Fruit fly (Drosophila melanogaster) ovary, adult (tissue): ENCODE data around the gene Gyc89Da.
A peak's percentile ranks its signal among the peaks of the same experiment; 100 is the strongest.

ENCODE experiments used
- CG17801 ChIP-seq: fragments of 200-800 bp; optimal IDR thresholded peaks from 2 replicates; lab custom pipeline; 2019; ENCODE audit warnings: missing biosample characterization, mild to moderate bottlenecking, missing genetic modification characterization, moderate library complexity; ENCODE audit not compliant: partially characterized antibody

Gyc89Da gene

dm6 chr3R:16452954-16453587 lies 19.3 kb upstream of the Gyc89Da start:
- TF ChIP-seq CG17801 (GFP tag; lab: Kevin White, UChicago) = peak; percentile 39

DNA sequence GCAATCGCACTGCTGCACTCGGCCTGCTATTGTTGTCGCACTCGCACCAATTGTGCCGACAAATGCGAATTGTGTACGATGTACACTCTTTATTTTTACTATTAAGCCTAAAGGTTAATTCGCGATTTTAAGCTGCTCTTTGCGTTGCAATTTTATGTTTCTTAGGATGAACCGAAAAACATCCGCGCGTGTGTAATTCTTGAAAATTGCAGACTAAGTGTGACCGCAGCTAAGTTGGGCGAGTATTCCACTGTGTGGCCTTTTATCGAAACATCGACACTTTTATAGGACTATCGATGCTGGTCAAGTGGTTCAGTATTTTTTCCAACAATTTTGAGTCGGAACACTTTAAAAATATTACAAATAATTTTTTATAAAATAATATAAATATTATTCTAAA lies 18.8 kb upstream of the Gyc89Da start, which contains the start of gene Pak3:
Gene Pak3, minus strand, starts transcription at position 225 of the 400 bp plus-strand sequence.
- TF ChIP-seq CG17801 (GFP tag; lab: Kevin White, UChicago) = peak; percentile 1

- TF ChIP-seq CG17801 (GFP tag; lab: Kevin White, UChicago) = no peak
Measured at dm6 chr3R:16454192-16454591, 18.2 kb upstream of the Gyc89Da start, which contains the start of gene CG10405. CG10405 (plus strand) TSS chr3R:16454492.

dm6 chr3R:16455875-16456274 lies 16.5 kb upstream of the Gyc89Da start, which contains the start of gene CG14883:
CG14883 (plus strand) TSS chr3R:16456052.
- no peak for TF ChIP-seq CG17801 (GFP tag; lab: Kevin White, UChicago)

DNA sequence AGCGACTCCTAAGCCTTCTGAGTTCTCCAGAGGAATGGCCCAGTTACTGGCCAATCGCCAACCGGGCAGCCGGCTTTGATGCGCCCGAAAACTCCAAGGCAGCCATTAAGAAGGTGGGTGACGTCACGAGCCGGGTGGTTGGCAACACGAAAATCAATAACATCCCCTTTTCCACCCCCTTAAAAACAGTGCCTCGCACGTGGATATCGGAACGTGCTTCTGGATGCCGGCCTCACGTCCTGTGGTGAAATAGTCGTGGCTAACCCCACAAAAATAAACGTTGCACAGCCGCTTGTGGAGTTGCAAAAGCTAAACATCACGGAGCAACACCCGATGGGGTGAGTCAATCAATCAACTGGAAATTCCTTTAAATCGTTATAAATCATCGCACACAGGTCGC lies 15.8 kb upstream of the Gyc89Da start:
- no peak for TF ChIP-seq CG17801 (GFP tag; lab: Kevin White, UChicago)

DNA sequence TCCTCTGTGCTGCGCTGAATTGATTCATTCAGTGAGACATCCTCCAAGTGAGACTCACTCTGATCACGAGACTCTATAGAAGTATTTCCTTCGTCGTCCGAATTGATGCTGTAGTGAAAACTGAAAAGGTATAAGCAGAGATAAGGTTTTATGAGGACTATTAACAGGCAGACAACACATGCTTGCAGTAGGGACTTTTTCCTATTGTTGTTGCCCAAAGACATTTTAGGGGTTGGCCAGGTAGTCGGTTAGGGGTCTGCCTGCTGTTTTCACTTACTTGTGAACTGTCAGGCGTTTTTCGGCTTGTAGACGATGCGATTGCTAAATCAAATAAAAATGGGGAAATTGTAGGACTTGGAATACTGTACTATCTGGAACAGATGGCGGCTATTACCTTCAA lies 3.8 kb upstream of the Gyc89Da start:
- TF ChIP-seq CG17801 (GFP tag; lab: Kevin White, UChicago) = no peak

dm6 chr3R:16469501-16470263 lies 2.7 kb upstream of the Gyc89Da start, which contains the start of the genes CG42232 and CSN5:
CG42232 (minus strand) TSS chr3R:16469663.
CSN5 (plus strand) TSS chr3R:16470099.
- TF ChIP-seq CG17801 (GFP tag; lab: Kevin White, UChicago) = peak; percentile 16

DNA sequence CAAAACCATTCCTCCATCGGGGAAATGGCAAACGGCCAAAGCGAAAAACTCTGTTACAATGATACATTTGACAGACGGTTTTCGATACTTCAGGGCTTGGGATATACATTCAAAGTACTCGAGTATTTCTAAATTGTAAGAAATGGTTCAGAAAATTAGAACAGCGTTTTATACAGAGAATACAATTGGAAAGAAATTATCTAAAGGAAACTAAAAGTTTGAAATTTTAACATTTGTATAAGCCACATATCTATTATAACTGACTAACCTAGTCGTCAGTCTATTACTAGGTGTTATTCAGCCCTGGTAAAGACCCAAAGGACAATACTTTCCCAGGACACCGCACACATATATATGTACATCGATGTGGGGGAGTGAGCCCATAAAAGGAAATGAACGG lies 4.1 kb downstream of the Gyc89Da start:
- no peak for TF ChIP-seq CG17801 (GFP tag; lab: Kevin White, UChicago)

- no peak for TF ChIP-seq CG17801 (GFP tag; lab: Kevin White, UChicago)
Measured at dm6 chr3R:16477033-16477432, 4.6 kb downstream of the Gyc89Da start, which contains the start of gene Gyc89Db. Gyc89Db (plus strand) TSS chr3R:16477110.

- no peak for TF ChIP-seq CG17801 (GFP tag; lab: Kevin White, UChicago)
Measured at dm6 chr3R:16480995-16481394, 8.6 kb downstream of the Gyc89Da start, which contains the start of gene Dhfr. Dhfr (plus strand) TSS chr3R:16481167.

dm6 chr3R:16482276-16482675 lies 9.9 kb downstream of the Gyc89Da start, which contains the start of gene Sdhaf3:
Sdhaf3 (minus strand) TSS chr3R:16482452.
- no peak for TF ChIP-seq CG17801 (GFP tag; lab: Kevin White, UChicago)

DNA sequence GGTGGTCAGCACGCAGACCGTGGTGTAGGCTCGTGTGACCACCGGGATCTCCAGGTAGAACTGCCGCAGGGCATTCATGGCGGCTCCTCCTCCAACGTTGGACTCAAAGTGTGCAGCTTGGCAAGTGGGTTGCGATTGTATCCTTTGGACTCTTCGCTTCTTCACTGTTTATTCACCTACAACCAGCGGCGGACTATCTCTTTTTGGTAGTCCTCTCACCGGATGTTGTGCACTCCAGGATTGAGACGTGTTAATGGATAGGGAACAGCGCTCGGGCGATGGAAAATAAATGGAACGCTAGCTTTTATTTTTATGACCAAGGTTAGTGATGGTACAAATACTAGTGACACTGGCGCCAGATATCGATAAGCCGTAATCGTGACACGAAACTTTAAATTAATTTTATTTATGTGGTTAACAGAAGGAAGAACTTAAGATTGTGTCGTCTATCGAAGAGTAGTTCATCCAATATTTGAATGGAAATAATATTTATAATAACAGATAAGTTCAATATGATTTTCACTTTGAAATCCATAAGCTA lies 11.5 kb downstream of the Gyc89Da start, which contains the start of gene Der-2:
Gene Der-2, minus strand, starts transcription at position 347 of the 541 bp plus-strand sequence.
- peak; percentile 31 for TF ChIP-seq CG17801 (GFP tag; lab: Kevin White, UChicago)

DNA sequence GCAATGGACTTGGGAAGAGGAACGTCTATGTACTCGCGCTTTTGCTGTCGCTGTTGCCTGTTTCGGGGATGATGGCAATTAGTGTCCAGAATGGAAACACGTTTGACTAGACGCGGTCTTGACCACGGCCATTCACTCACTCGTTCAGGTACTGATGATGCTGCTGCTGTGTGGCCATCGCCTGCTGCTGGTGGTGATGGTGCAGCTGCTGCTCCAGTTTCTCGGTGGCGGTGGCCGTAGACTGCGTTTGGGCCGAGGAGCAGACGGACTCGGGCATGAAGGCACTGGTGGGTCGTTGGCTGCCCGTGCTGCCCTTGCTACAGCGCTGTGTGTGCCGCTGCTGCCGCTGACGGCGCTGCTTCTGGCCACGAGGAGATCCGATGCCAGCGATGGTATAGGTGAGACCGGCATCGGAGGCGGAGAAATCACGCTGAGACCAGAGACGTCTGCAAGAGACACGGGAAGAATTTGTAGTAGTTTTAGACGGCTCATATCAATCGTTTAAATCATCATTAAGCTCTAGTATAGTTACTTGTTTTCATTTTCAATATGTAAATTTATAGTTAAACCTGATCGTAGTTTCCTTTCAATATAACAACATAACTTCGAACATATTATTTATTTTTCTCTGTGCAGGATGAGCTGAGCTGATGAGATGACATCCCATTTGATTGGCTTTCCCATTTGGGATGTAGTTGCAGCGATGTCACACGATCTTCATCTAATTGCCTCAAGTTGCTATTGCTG lies 13.3 kb downstream of the Gyc89Da start:
- TF ChIP-seq CG17801 (GFP tag; lab: Kevin White, UChicago) = no peak

DNA sequence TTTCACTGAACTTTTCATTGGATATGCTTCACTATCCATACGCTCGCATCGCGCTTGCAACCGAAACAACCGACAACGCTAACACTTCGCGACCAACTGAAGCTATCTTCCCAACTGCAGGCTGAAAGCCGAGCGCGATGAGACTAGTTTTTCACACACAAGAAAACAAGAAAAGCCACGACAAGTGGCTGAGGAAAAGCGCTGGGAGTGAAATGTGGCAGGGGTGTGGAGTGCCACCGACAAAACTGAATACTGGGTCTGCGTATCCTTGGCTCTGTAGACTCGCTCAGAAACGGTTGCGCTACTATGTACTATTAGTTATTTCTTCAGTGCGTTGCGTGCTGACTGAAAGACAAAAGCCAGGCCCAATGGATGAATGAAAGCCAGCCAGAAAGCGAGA lies 22.9 kb downstream of the Gyc89Da start, which contains the start of gene Cad89D:
Gene Cad89D, minus strand, starts transcription at position 101 of the 400 bp plus-strand sequence.
- no peak for TF ChIP-seq CG17801 (GFP tag; lab: Kevin White, UChicago)
